Worm (Caenorhabditis elegans) whole organism, midembryonic: Measurements from ENCODE around the gene F52B11.2.

Experiments
- flt-1 ChIP-seq: fragments of 200-800 bp; sonication (Bioruptor generic); IDR thresholded peaks from 2 replicates; pipeline ENCODE4 v1.3.6; 2022; ENCODE audit warnings: missing genetic modification characterization, missing compliant biosample characterization
- med-1 ChIP-seq: sonication (generic microtip); optimal IDR thresholded peaks from 2 replicates; lab custom pipeline; 2017; ENCODE audit warnings: missing genetic modification characterization, mild to moderate bottlenecking, missing compliant biosample characterization, antibody characterized with exemption, missing genetic modification reagents; ENCODE audit not compliant: insufficient read depth
- tab-1 ChIP-seq: fragments of 200-800 bp; sonication (Bioruptor generic); IDR thresholded peaks from 2 replicates; pipeline ENCODE4 v1.3.6; 2022; ENCODE audit warnings: missing genetic modification characterization, missing compliant biosample characterization
- ztf-23 ChIP-seq: fragments of 200-800 bp; sonication (Bioruptor generic); IDR thresholded peaks from 2 replicates; pipeline ENCODE4 v1.3.6; 2022; ENCODE audit warnings: missing genetic modification reagents, missing genetic modification characterization, missing compliant biosample characterization

- no peak for TF ChIP-seq flt-1 (GFP tag; lab: Robert Waterston, UW)
- TF ChIP-seq med-1 = no peak
- 0 out of 2 replicates have a peak, but pooled peaks have one; percentile 8 for TF ChIP-seq ztf-23
- no peak for TF ChIP-seq tab-1
Measured at ce11 chrIV:14071466-14071865, 11.9 kb upstream of the F52B11.2 start, which contains the start of gene ccar-1.
